Worm (Caenorhabditis elegans) whole organism, L4 larva: ENCODE results near the gene Y59H11AR.10.

Experiments
- D1046.2 ChIP-seq: fragments of 200-800 bp; sonication (Bioruptor generic); IDR thresholded peaks from 2 replicates; pipeline ENCODE4 v1.3.6; 2022; ENCODE audit warnings: missing genetic modification characterization, missing compliant biosample characterization
- F10B5.3 ChIP-seq: sonication (generic microtip); optimal IDR thresholded peaks from 2 replicates; lab custom pipeline; 2016; ENCODE audit warnings: mild to moderate bottlenecking, missing genetic modification characterization, missing compliant biosample characterization
- F26F4.8 ChIP-seq: fragments of 200-800 bp; sonication (Bioruptor generic); conservative IDR thresholded peaks from 2 replicates; pipeline ENCODE4 v1.3.6; 2022; ENCODE audit warnings: missing genetic modification characterization, missing compliant biosample characterization
- T26A8.4 ChIP-seq: fragments of 200-800 bp; sonication (Bioruptor generic); IDR thresholded peaks from 2 replicates; pipeline ENCODE4 v1.3.6; 2022; ENCODE audit warnings: missing genetic modification characterization, missing compliant biosample characterization
- ZK546.5 ChIP-seq, 2 experiments: sonication (generic microtip); optimal IDR thresholded peaks; 2 replicates each; lab custom pipeline; 2017; ENCODE audit warnings: missing biosample characterization in 2 of 2, missing genetic modification characterization in 2 of 2
- aha-1 ChIP-seq: fragments of 150-350 bp; peaks from one replicate; lab custom pipeline; 2014; ENCODE audit warnings: missing biosample characterization, missing genetic modification characterization
- ama-1 ChIP-seq: fragments of 150-350 bp; optimal IDR thresholded peaks from 2 replicates; lab custom pipeline; 2014; ENCODE audit warnings: inconsistent platforms, mixed read lengths
- arid-1 ChIP-seq: fragments of 200-800 bp; sonication (Bioruptor generic); conservative IDR thresholded peaks from 2 replicates; pipeline ENCODE4 v1.3.6; 2022; ENCODE audit warnings: missing genetic modification reagents, missing genetic modification characterization, missing compliant biosample characterization
- attf-4 ChIP-seq: sonication (generic microtip); optimal IDR thresholded peaks from 3 replicates; lab custom pipeline; 2017; ENCODE audit warnings: missing biosample characterization, missing genetic modification characterization
- ceh-20 ChIP-seq: fragments of 200-800 bp; sonication (Bioruptor generic); IDR thresholded peaks from 2 replicates; pipeline ENCODE4 v1.3.6; 2022; ENCODE audit warnings: missing genetic modification reagents, missing genetic modification characterization, missing compliant biosample characterization
- ceh-82 ChIP-seq: sonication (generic microtip); optimal IDR thresholded peaks from 2 replicates; lab custom pipeline; 2017; ENCODE audit warnings: missing biosample characterization, missing genetic modification characterization
- ctbp-1 ChIP-seq: fragments of 200-800 bp; sonication (Bioruptor generic); IDR thresholded peaks from 2 replicates; pipeline ENCODE4 v1.3.6; 2022; ENCODE audit warnings: missing genetic modification reagents, missing genetic modification characterization, missing compliant biosample characterization
- daf-16 ChIP-seq, 3 experiments: sonication (generic microtip); optimal IDR thresholded peaks; 2 replicates each; lab custom pipeline; 2016 to 2017; ENCODE audit warnings: missing genetic modification characterization in 3 of 3, missing genetic modification reagents in 3 of 3, mild to moderate bottlenecking in 2 of 3, missing compliant biosample characterization in 2 of 3, missing biosample characterization in 1 of 3, moderate library complexity in 1 of 3
- daf-19 ChIP-seq: fragments of 200-800 bp; sonication (Bioruptor generic); conservative IDR thresholded peaks from 2 replicates; pipeline ENCODE4 v1.3.6; 2022; ENCODE audit warnings: missing genetic modification characterization, missing compliant biosample characterization
- dmd-9 ChIP-seq: fragments of 200-800 bp; sonication (Bioruptor generic); IDR thresholded peaks from 2 replicates; pipeline ENCODE4 v1.3.6; 2022; ENCODE audit warnings: missing genetic modification reagents, missing genetic modification characterization, missing compliant biosample characterization
- dve-1 ChIP-seq: sonication (generic microtip); optimal IDR thresholded peaks from 2 replicates; lab custom pipeline; 2017; ENCODE audit warnings: antibody characterized with exemption, mild to moderate bottlenecking, missing genetic modification characterization, missing compliant biosample characterization; ENCODE audit not compliant: insufficient read depth
- egl-43 ChIP-seq: fragments of 200-800 bp; sonication (Bioruptor generic); IDR thresholded peaks from 2 replicates; pipeline ENCODE4 v1.3.6; 2022; ENCODE audit warnings: missing genetic modification reagents, missing genetic modification characterization, missing compliant biosample characterization
- fkh-10 ChIP-seq: fragments of 150-350 bp; optimal IDR thresholded peaks from 2 replicates; lab custom pipeline; 2014; ENCODE audit warnings: missing biosample characterization, missing genetic modification reagents, missing genetic modification characterization
- gei-8 ChIP-seq: fragments of 200-800 bp; sonication (Bioruptor generic); optimal IDR thresholded peaks from 2 replicates; lab custom pipeline; 2018; ENCODE audit warnings: mild to moderate bottlenecking, missing genetic modification characterization, missing compliant biosample characterization
- hif-1 ChIP-seq, 2 experiments: sonication (generic microtip); optimal IDR thresholded peaks; 2 replicates each; lab custom pipeline; 2016 to 2017; ENCODE audit warnings: missing compliant biosample characterization in 2 of 2, missing genetic modification characterization in 2 of 2, missing genetic modification reagents in 2 of 2, missing genotype in 2 of 2, mild to moderate bottlenecking in 1 of 2
- hlh-30 ChIP-seq: sonication (generic microtip); optimal IDR thresholded peaks from 2 replicates; lab custom pipeline; 2017; ENCODE audit warnings: antibody characterized with exemption, mild to moderate bottlenecking, missing genetic modification characterization, missing compliant biosample characterization; ENCODE audit not compliant: insufficient read depth
- hmg-1.1 ChIP-seq: fragments of 200-800 bp; sonication (Bioruptor generic); IDR thresholded peaks from 2 replicates; pipeline ENCODE4 v1.3.6; 2022; ENCODE audit warnings: missing genetic modification reagents, missing genetic modification characterization, missing compliant biosample characterization
- jun-1 ChIP-seq: fragments of 150-350 bp; optimal IDR thresholded peaks from 2 replicates; lab custom pipeline; 2014; ENCODE audit warnings: missing biosample characterization, missing genetic modification reagents, missing genetic modification characterization
- lim-7 ChIP-seq: fragments of 200-800 bp; sonication (Bioruptor generic); IDR thresholded peaks from 2 replicates; pipeline ENCODE4 v1.3.6; 2022; ENCODE audit warnings: missing genetic modification characterization, missing compliant biosample characterization
- lin-1 ChIP-seq: fragments of 200-800 bp; sonication (Bioruptor generic); IDR thresholded peaks from 2 replicates; pipeline ENCODE4 v1.3.6; 2022; ENCODE audit warnings: missing genetic modification reagents, missing genetic modification characterization, missing compliant biosample characterization
- lin-13 ChIP-seq: fragments of 150-350 bp; optimal IDR thresholded peaks from 2 replicates; lab custom pipeline; 2014; ENCODE audit warnings: missing biosample characterization, missing genetic modification reagents, missing genetic modification characterization
- lsy-2 ChIP-seq, 2 experiments: fragments of 150-350 bp in 1 of 2; sonication (generic microtip) in 1 of 2; optimal IDR thresholded peaks; 2 replicates each; lab custom pipeline; 2014 to 2017; ENCODE audit warnings: missing biosample characterization in 2 of 2, missing genetic modification characterization in 2 of 2
- madf-9 ChIP-seq: fragments of 200-800 bp; sonication (Bioruptor generic); conservative IDR thresholded peaks from 2 replicates; pipeline ENCODE4 v1.3.6; 2022; ENCODE audit warnings: missing genetic modification reagents, missing genetic modification characterization, missing compliant biosample characterization
- mep-1 ChIP-seq: fragments of 150-350 bp; sonication (generic microtip); optimal IDR thresholded peaks from 3 replicates; lab custom pipeline; 2014; ENCODE audit warnings: missing biosample characterization, missing genetic modification characterization
- mes-2 ChIP-seq: sonication (generic microtip); optimal IDR thresholded peaks from 2 replicates; lab custom pipeline; 2016; ENCODE audit warnings: missing genotype, mild to moderate bottlenecking, missing genetic modification characterization, missing compliant biosample characterization; ENCODE audit not compliant: poor library complexity, severe bottlenecking
- mxl-2 ChIP-seq: fragments of 200-800 bp; sonication (Bioruptor generic); conservative IDR thresholded peaks from 2 replicates; pipeline ENCODE4 v1.3.6; 2022; ENCODE audit warnings: missing genetic modification reagents, missing genetic modification characterization, missing compliant biosample characterization
- mxl-3 ChIP-seq: fragments of 200-800 bp; sonication (Bioruptor generic); optimal IDR thresholded peaks from 2 replicates; lab custom pipeline; 2018; ENCODE audit warnings: mild to moderate bottlenecking, missing genetic modification characterization, missing compliant biosample characterization
- nhr-10 ChIP-seq: fragments of 150-350 bp; optimal IDR thresholded peaks from 2 replicates; lab custom pipeline; 2014; ENCODE audit warnings: missing biosample characterization, missing genetic modification characterization
- nhr-25 ChIP-seq: sonication (generic microtip); optimal IDR thresholded peaks from 2 replicates; lab custom pipeline; 2017; ENCODE audit warnings: missing genetic modification characterization, mild to moderate bottlenecking, missing compliant biosample characterization, antibody characterized with exemption, moderate library complexity, borderline replicate concordance; ENCODE audit not compliant: insufficient read depth
- nhr-28 ChIP-seq: fragments of 150-350 bp; optimal IDR thresholded peaks from 2 replicates; lab custom pipeline; 2014; ENCODE audit warnings: missing biosample characterization, missing genetic modification characterization
- nhr-6 ChIP-seq: fragments of 150-350 bp; optimal IDR thresholded peaks from 2 replicates; lab custom pipeline; 2014; ENCODE audit warnings: missing biosample characterization, missing genetic modification characterization
- nhr-77 ChIP-seq: fragments of 150-350 bp; optimal IDR thresholded peaks from 2 replicates; lab custom pipeline; 2014; ENCODE audit warnings: missing biosample characterization, missing genetic modification characterization
- pha-4 ChIP-seq, 2 experiments: fragments of 150-350 bp in 1 of 2; fragments of 200-800 bp in 1 of 2; sonication (Bioruptor generic) in 1 of 2; IDR thresholded peaks in 1 of 2; optimal IDR thresholded peaks in 1 of 2; 2 replicates each; pipeline versions ENCODE4 v1.3.6 to Lab custom; 2014 to 2022; ENCODE audit warnings: missing genetic modification characterization in 2 of 2, missing genetic modification reagents in 2 of 2, missing biosample characterization in 1 of 2, missing compliant biosample characterization in 1 of 2
- php-3 ChIP-seq: fragments of 200-800 bp; sonication (Bioruptor generic); IDR thresholded peaks from 2 replicates; pipeline ENCODE4 v1.3.6; 2022; ENCODE audit warnings: missing genetic modification reagents, missing genetic modification characterization, missing compliant biosample characterization
- rbr-2 ChIP-seq: sonication (generic microtip); optimal IDR thresholded peaks from 2 replicates; lab custom pipeline; 2016; ENCODE audit warnings: missing genotype, missing genetic modification characterization, missing compliant biosample characterization
- saeg-2 ChIP-seq: fragments of 200-800 bp; sonication (Bioruptor generic); IDR thresholded peaks from 2 replicates; pipeline ENCODE4 v1.3.6; 2022; ENCODE audit warnings: missing genetic modification reagents, missing genetic modification characterization, missing compliant biosample characterization
- sdz-12 ChIP-seq: fragments of 200-800 bp; sonication (Bioruptor generic); optimal IDR thresholded peaks from 2 replicates; lab custom pipeline; 2018; ENCODE audit warnings: mild to moderate bottlenecking, missing genetic modification characterization, missing compliant biosample characterization
- snpc-1.2 ChIP-seq: fragments of 200-800 bp; sonication (Bioruptor generic); IDR thresholded peaks from 2 replicates; pipeline ENCODE4 v1.3.6; 2022; ENCODE audit warnings: missing genetic modification reagents, missing genetic modification characterization, missing compliant biosample characterization
- spr-1 ChIP-seq: sonication (generic microtip); optimal IDR thresholded peaks from 2 replicates; lab custom pipeline; 2016; ENCODE audit warnings: mild to moderate bottlenecking, missing genetic modification characterization, missing compliant biosample characterization
- tag-97 ChIP-seq: fragments of 200-800 bp; sonication (Bioruptor generic); IDR thresholded peaks from 2 replicates; pipeline ENCODE4 v1.3.6; 2022; ENCODE audit warnings: missing genetic modification characterization, missing compliant biosample characterization
- tra-1 ChIP-seq: fragments of 200-800 bp; sonication (Bioruptor generic); IDR thresholded peaks from 2 replicates; pipeline ENCODE4 v1.3.6; 2022; ENCODE audit warnings: missing genetic modification reagents, missing genetic modification characterization, missing compliant biosample characterization
- unc-39 ChIP-seq: sonication (generic microtip); optimal IDR thresholded peaks from 2 replicates; lab custom pipeline; 2017; ENCODE audit warnings: missing biosample characterization, missing genetic modification characterization
- zag-1 ChIP-seq: fragments of 150-350 bp; optimal IDR thresholded peaks from 2 replicates; lab custom pipeline; 2014; ENCODE audit warnings: missing biosample characterization, missing genetic modification characterization
- ztf-7 ChIP-seq: fragments of 150-350 bp; optimal IDR thresholded peaks from 2 replicates; lab custom pipeline; 2014; ENCODE audit warnings: missing biosample characterization, missing genetic modification characterization

The Y59H11AR.10 gene

ce11 chrIV:8626294-8626693 is 23.3 kb downstream of the Y59H11AR.10 start:
- TF ChIP-seq nhr-10 (tag; lab: Kevin White, UChicago): no peak
- no peak for TF ChIP-seq jun-1
- 0 out of 2 replicates have a peak, but pooled peaks have one; percentile 24 for TF ChIP-seq egl-43 (GFP tag; lab: Robert Waterston, UW)
- TF ChIP-seq nhr-77 (tag; lab: Kevin White, UChicago): no peak
- no peak for TF ChIP-seq arid-1 (GFP tag; lab: Robert Waterston, UW)
- peak in 1 of 2 experiments; percentile 4 for TF ChIP-seq hif-1 (tag; optimal IDR thresholded peaks at IDR 0.05; lab: Kevin White, UChicago)
- no peak for TF ChIP-seq sdz-12
- 0 out of 2 replicates have a peak, but pooled peaks have one; percentile 18 for TF ChIP-seq ctbp-1 (GFP tag; lab: Robert Waterston, UW)
- no peak for TF ChIP-seq D1046.2
- TF ChIP-seq lin-13 (GFP tag; lab: Kevin White, UChicago): no peak
- no peak for TF ChIP-seq mxl-3 (GFP tag; lab: Kevin White, UChicago)
- TF ChIP-seq zag-1: no peak
- TF ChIP-seq fkh-10 (GFP tag; lab: Kevin White, UChicago): no peak
- no peak for TF ChIP-seq F26F4.8 (GFP tag; lab: Robert Waterston, UW)
- TF ChIP-seq php-3 (GFP tag; lab: Robert Waterston, UW): no peak
- 0 out of 2 replicates have a peak, but pooled peaks have one; percentile 8 for TF ChIP-seq pha-4 (GFP tag; IDR thresholded peaks at IDR 0.05; lab: Robert Waterston, UW)
- no peak for TF ChIP-seq pha-4 (tag; optimal IDR thresholded peaks at IDR 0.05; lab: Kevin White, UChicago)
- no peak for TF ChIP-seq nhr-6
- TF ChIP-seq lin-1: no peak
- no peak for TF ChIP-seq tag-97
- TF ChIP-seq F10B5.3 (tag; lab: Kevin White, UChicago): no peak
- TF ChIP-seq aha-1 (tag; lab: Kevin White, UChicago): peak; percentile 8
- TF ChIP-seq gei-8: no peak
- TF ChIP-seq ama-1 (lab: Kevin White, UChicago): no peak
- TF ChIP-seq T26A8.4: peak; percentile 70; the same call in 1 of the 2 replicates
- TF ChIP-seq unc-39 (tag; lab: Kevin White, UChicago): no peak

- no peak for TF ChIP-seq dmd-9 (GFP tag; lab: Robert Waterston, UW)
- TF ChIP-seq F10B5.3 (tag; lab: Kevin White, UChicago): no peak
- TF ChIP-seq spr-1 (tag; lab: Kevin White, UChicago): no peak
- peak; percentile 28 for TF ChIP-seq nhr-25 (tag; lab: Kevin White, UChicago)
- peak; percentile 53 for TF ChIP-seq mes-2 (tag; lab: Kevin White, UChicago)
- TF ChIP-seq attf-4: no peak
- TF ChIP-seq lim-7 (GFP tag; lab: Robert Waterston, UW): no peak
- TF ChIP-seq nhr-28 (tag; lab: Kevin White, UChicago): peak; percentile 66
- no peak for TF ChIP-seq ceh-20 (GFP tag; lab: Robert Waterston, UW)
- no peak for TF ChIP-seq saeg-2 (GFP tag; lab: Robert Waterston, UW)
- TF ChIP-seq mxl-3 (GFP tag; lab: Kevin White, UChicago): peak; percentile 73
- TF ChIP-seq T26A8.4: peak; percentile 51; the same call in 1 of the 2 replicates
- no peak for TF ChIP-seq D1046.2
- peak; percentile 4 for TF ChIP-seq rbr-2
- peak in 1 of 2 experiments; percentile 44 for TF ChIP-seq lsy-2 (tag; optimal IDR thresholded peaks at IDR 0.05; lab: Kevin White, UChicago)
- TF ChIP-seq snpc-1.2 (GFP tag; lab: Robert Waterston, UW): no peak
- TF ChIP-seq jun-1: no peak
- no peak for TF ChIP-seq mxl-2 (GFP tag; lab: Robert Waterston, UW)
- TF ChIP-seq ceh-82 (tag; lab: Kevin White, UChicago): no peak
- no peak for TF ChIP-seq tra-1 (GFP tag; lab: Robert Waterston, UW)
- TF ChIP-seq dve-1 (tag; lab: Kevin White, UChicago): peak; percentile 14
- no peak for TF ChIP-seq daf-19 (GFP tag; lab: Robert Waterston, UW)
- TF ChIP-seq daf-16 (GFP tag; optimal IDR thresholded peaks at IDR 0.05; lab: Kevin White, UChicago): no peak
- TF ChIP-seq daf-16 (tag; optimal IDR thresholded peaks at IDR 0.05; lab: Kevin White, UChicago): peak; percentile 48
- no peak for TF ChIP-seq madf-9 (GFP tag; lab: Robert Waterston, UW)
- TF ChIP-seq hmg-1.1 (GFP tag; lab: Robert Waterston, UW): peak; percentile 52; the same call in 1 of the 2 replicates
- TF ChIP-seq aha-1 (tag; lab: Kevin White, UChicago): peak; percentile 89
- TF ChIP-seq ztf-7 (tag; lab: Kevin White, UChicago): no peak
- TF ChIP-seq ZK546.5 (tag; optimal IDR thresholded peaks at IDR 0.05; lab: Kevin White, UChicago): no peak
- TF ChIP-seq hlh-30 (tag; lab: Kevin White, UChicago): peak; percentile 53
- TF ChIP-seq mep-1 (tag; lab: Kevin White, UChicago): peak; percentile 51
Observed at ce11 chrIV:8627328-8627727, 24.4 kb downstream of the Y59H11AR.10 start, which contains the start of gene F42A9.11. Gene F42A9.11, plus strand, starts transcription at chrIV:8627637.
